Worm (Caenorhabditis elegans) whole organism, L4 larva: ENCODE data around the gene T10B9.9.

Source experiments
- D1046.2 ChIP-seq: fragments of 200-800 bp; sonication (Bioruptor generic); IDR thresholded peaks from 2 replicates; pipeline ENCODE4 v1.3.6; 2022; ENCODE audit warnings: missing genetic modification characterization, missing compliant biosample characterization
- F44E2.7 ChIP-seq: fragments of 200-800 bp; sonication (Bioruptor generic); IDR thresholded peaks from 2 replicates; pipeline ENCODE4 v2.1.2; 2022; ENCODE audit warnings: missing genetic modification characterization, missing compliant biosample characterization
- T20F7.1 ChIP-seq: fragments of 200-800 bp; sonication (Bioruptor generic); optimal IDR thresholded peaks from 2 replicates; lab custom pipeline; 2018; ENCODE audit warnings: mild to moderate bottlenecking, missing genetic modification characterization, missing compliant biosample characterization
- T26A8.4 ChIP-seq: fragments of 200-800 bp; sonication (Bioruptor generic); IDR thresholded peaks from 2 replicates; pipeline ENCODE4 v1.3.6; 2022; ENCODE audit warnings: missing genetic modification characterization, missing compliant biosample characterization
- Y105C5A.15 ChIP-seq: fragments of 200-800 bp; sonication (Bioruptor generic); IDR thresholded peaks from 2 replicates; pipeline ENCODE4 v1.3.6; 2022; ENCODE audit warnings: missing genetic modification characterization, missing compliant biosample characterization
- ZK546.5 ChIP-seq, 2 experiments: sonication (generic microtip); optimal IDR thresholded peaks; 2 replicates each; lab custom pipeline; 2017; ENCODE audit warnings: missing biosample characterization in 2 of 2, missing genetic modification characterization in 2 of 2
- aha-1 ChIP-seq: fragments of 150-350 bp; peaks from one replicate; lab custom pipeline; 2014; ENCODE audit warnings: missing biosample characterization, missing genetic modification characterization
- arid-1 ChIP-seq: fragments of 200-800 bp; sonication (Bioruptor generic); conservative IDR thresholded peaks from 2 replicates; pipeline ENCODE4 v1.3.6; 2022; ENCODE audit warnings: missing genetic modification reagents, missing genetic modification characterization, missing compliant biosample characterization
- ctbp-1 ChIP-seq: fragments of 200-800 bp; sonication (Bioruptor generic); IDR thresholded peaks from 2 replicates; pipeline ENCODE4 v1.3.6; 2022; ENCODE audit warnings: missing genetic modification reagents, missing genetic modification characterization, missing compliant biosample characterization
- daf-16 ChIP-seq, 3 experiments: sonication (generic microtip); optimal IDR thresholded peaks; 2 replicates each; lab custom pipeline; 2016 to 2017; ENCODE audit warnings: missing genetic modification characterization in 3 of 3, missing genetic modification reagents in 3 of 3, mild to moderate bottlenecking in 2 of 3, missing compliant biosample characterization in 2 of 3, missing biosample characterization in 1 of 3, moderate library complexity in 1 of 3
- dmd-6 ChIP-seq: fragments of 200-800 bp; sonication (Bioruptor generic); IDR thresholded peaks from 2 replicates; pipeline ENCODE4 v1.3.6; 2022; ENCODE audit warnings: missing genetic modification reagents, missing genetic modification characterization, missing compliant biosample characterization
- dpl-1 ChIP-seq: fragments of 150-350 bp; optimal IDR thresholded peaks from 2 replicates; lab custom pipeline; 2014; ENCODE audit warnings: missing biosample characterization, missing genetic modification reagents, missing genetic modification characterization
- dve-1 ChIP-seq: sonication (generic microtip); optimal IDR thresholded peaks from 2 replicates; lab custom pipeline; 2017; ENCODE audit warnings: antibody characterized with exemption, mild to moderate bottlenecking, missing genetic modification characterization, missing compliant biosample characterization; ENCODE audit not compliant: insufficient read depth
- egl-27 ChIP-seq: sonication (generic microtip); optimal IDR thresholded peaks from 3 replicates; lab custom pipeline; 2017; ENCODE audit warnings: missing biosample characterization, missing genetic modification reagents, missing genetic modification characterization
- hif-1 ChIP-seq, 2 experiments: sonication (generic microtip); optimal IDR thresholded peaks; 2 replicates each; lab custom pipeline; 2016 to 2017; ENCODE audit warnings: missing compliant biosample characterization in 2 of 2, missing genetic modification characterization in 2 of 2, missing genetic modification reagents in 2 of 2, missing genotype in 2 of 2, mild to moderate bottlenecking in 1 of 2
- hlh-11 ChIP-seq: fragments of 200-800 bp; sonication (Bioruptor generic); optimal IDR thresholded peaks from 2 replicates; lab custom pipeline; 2018; ENCODE audit warnings: mild to moderate bottlenecking, missing genetic modification characterization, missing compliant biosample characterization
- hlh-30 ChIP-seq: sonication (generic microtip); optimal IDR thresholded peaks from 2 replicates; lab custom pipeline; 2017; ENCODE audit warnings: antibody characterized with exemption, mild to moderate bottlenecking, missing genetic modification characterization, missing compliant biosample characterization; ENCODE audit not compliant: insufficient read depth
- hmg-1.1 ChIP-seq: fragments of 200-800 bp; sonication (Bioruptor generic); IDR thresholded peaks from 2 replicates; pipeline ENCODE4 v1.3.6; 2022; ENCODE audit warnings: missing genetic modification reagents, missing genetic modification characterization, missing compliant biosample characterization
- lin-1 ChIP-seq: fragments of 200-800 bp; sonication (Bioruptor generic); IDR thresholded peaks from 2 replicates; pipeline ENCODE4 v1.3.6; 2022; ENCODE audit warnings: missing genetic modification reagents, missing genetic modification characterization, missing compliant biosample characterization
- lin-38 ChIP-seq: fragments of 200-800 bp; sonication (Bioruptor generic); IDR thresholded peaks from 2 replicates; pipeline ENCODE4 v1.3.6; 2022; ENCODE audit warnings: missing genetic modification reagents, missing genetic modification characterization, missing compliant biosample characterization
- lsy-2 ChIP-seq, 2 experiments: fragments of 150-350 bp in 1 of 2; sonication (generic microtip) in 1 of 2; optimal IDR thresholded peaks; 2 replicates each; lab custom pipeline; 2014 to 2017; ENCODE audit warnings: missing biosample characterization in 2 of 2, missing genetic modification characterization in 2 of 2
- mdl-1 ChIP-seq, 2 experiments: fragments of 150-350 bp in 1 of 2; sonication (generic microtip) in 1 of 2; optimal IDR thresholded peaks; 2 replicates each; lab custom pipeline; 2014 to 2017; ENCODE audit warnings: missing biosample characterization in 2 of 2, missing genetic modification characterization in 2 of 2
- mes-2 ChIP-seq: sonication (generic microtip); optimal IDR thresholded peaks from 2 replicates; lab custom pipeline; 2016; ENCODE audit warnings: missing genotype, mild to moderate bottlenecking, missing genetic modification characterization, missing compliant biosample characterization; ENCODE audit not compliant: poor library complexity, severe bottlenecking
- mxl-3 ChIP-seq: fragments of 200-800 bp; sonication (Bioruptor generic); optimal IDR thresholded peaks from 2 replicates; lab custom pipeline; 2018; ENCODE audit warnings: mild to moderate bottlenecking, missing genetic modification characterization, missing compliant biosample characterization
- nhr-11 ChIP-seq: fragments of 150-350 bp; optimal IDR thresholded peaks from 2 replicates; lab custom pipeline; 2014; ENCODE audit warnings: missing biosample characterization, missing genetic modification characterization
- nhr-237 ChIP-seq: sonication (generic microtip); optimal IDR thresholded peaks from 2 replicates; lab custom pipeline; 2017; ENCODE audit warnings: missing biosample characterization, missing genetic modification characterization
- nhr-28 ChIP-seq: fragments of 150-350 bp; optimal IDR thresholded peaks from 2 replicates; lab custom pipeline; 2014; ENCODE audit warnings: missing biosample characterization, missing genetic modification characterization
- nhr-48 ChIP-seq: sonication (generic microtip); optimal IDR thresholded peaks from 2 replicates; lab custom pipeline; 2016; ENCODE audit warnings: mild to moderate bottlenecking, missing genetic modification characterization, missing compliant biosample characterization
- nhr-6 ChIP-seq: fragments of 150-350 bp; optimal IDR thresholded peaks from 2 replicates; lab custom pipeline; 2014; ENCODE audit warnings: missing biosample characterization, missing genetic modification characterization
- nhr-76 ChIP-seq: fragments of 150-350 bp; optimal IDR thresholded peaks from 2 replicates; lab custom pipeline; 2014; ENCODE audit warnings: missing biosample characterization, missing genetic modification characterization
- nhr-77 ChIP-seq: fragments of 150-350 bp; optimal IDR thresholded peaks from 2 replicates; lab custom pipeline; 2014; ENCODE audit warnings: missing biosample characterization, missing genetic modification characterization
- php-3 ChIP-seq: fragments of 200-800 bp; sonication (Bioruptor generic); IDR thresholded peaks from 2 replicates; pipeline ENCODE4 v1.3.6; 2022; ENCODE audit warnings: missing genetic modification reagents, missing genetic modification characterization, missing compliant biosample characterization
- pqm-1 ChIP-seq: sonication (generic microtip); optimal IDR thresholded peaks from 2 replicates; lab custom pipeline; 2017; ENCODE audit warnings: missing biosample characterization, missing genetic modification characterization
- rbr-2 ChIP-seq: sonication (generic microtip); optimal IDR thresholded peaks from 2 replicates; lab custom pipeline; 2016; ENCODE audit warnings: missing genotype, missing genetic modification characterization, missing compliant biosample characterization
- spr-1 ChIP-seq: sonication (generic microtip); optimal IDR thresholded peaks from 2 replicates; lab custom pipeline; 2016; ENCODE audit warnings: mild to moderate bottlenecking, missing genetic modification characterization, missing compliant biosample characterization
- spr-3 ChIP-seq: fragments of 200-800 bp; sonication (Bioruptor generic); optimal IDR thresholded peaks from 2 replicates; lab custom pipeline; 2018; ENCODE audit warnings: mild to moderate bottlenecking, missing genetic modification characterization, missing compliant biosample characterization
- tag-97 ChIP-seq: fragments of 200-800 bp; sonication (Bioruptor generic); IDR thresholded peaks from 2 replicates; pipeline ENCODE4 v1.3.6; 2022; ENCODE audit warnings: missing genetic modification characterization, missing compliant biosample characterization
- tra-1 ChIP-seq: fragments of 200-800 bp; sonication (Bioruptor generic); IDR thresholded peaks from 2 replicates; pipeline ENCODE4 v1.3.6; 2022; ENCODE audit warnings: missing genetic modification reagents, missing genetic modification characterization, missing compliant biosample characterization
- unc-130 ChIP-seq: sonication (generic microtip); optimal IDR thresholded peaks from 2 replicates; lab custom pipeline; 2016; ENCODE audit warnings: missing genetic modification reagents, missing genetic modification characterization, missing compliant biosample characterization
- unc-39 ChIP-seq: sonication (generic microtip); optimal IDR thresholded peaks from 2 replicates; lab custom pipeline; 2017; ENCODE audit warnings: missing biosample characterization, missing genetic modification characterization
- vab-7 ChIP-seq: fragments of 200-800 bp; sonication (Bioruptor generic); IDR thresholded peaks from 2 replicates; pipeline ENCODE4 v1.3.6; 2022; ENCODE audit warnings: missing genetic modification reagents, missing genetic modification characterization, missing compliant biosample characterization
- zfp-3 ChIP-seq: fragments of 200-800 bp; sonication (Bioruptor generic); conservative IDR thresholded peaks from 2 replicates; pipeline ENCODE4 v1.3.6; 2022; ENCODE audit warnings: missing genetic modification reagents, missing genetic modification characterization, missing compliant biosample characterization
- ztf-7 ChIP-seq: fragments of 150-350 bp; optimal IDR thresholded peaks from 2 replicates; lab custom pipeline; 2014; ENCODE audit warnings: missing biosample characterization, missing genetic modification characterization

Gene T10B9.9

DNA sequence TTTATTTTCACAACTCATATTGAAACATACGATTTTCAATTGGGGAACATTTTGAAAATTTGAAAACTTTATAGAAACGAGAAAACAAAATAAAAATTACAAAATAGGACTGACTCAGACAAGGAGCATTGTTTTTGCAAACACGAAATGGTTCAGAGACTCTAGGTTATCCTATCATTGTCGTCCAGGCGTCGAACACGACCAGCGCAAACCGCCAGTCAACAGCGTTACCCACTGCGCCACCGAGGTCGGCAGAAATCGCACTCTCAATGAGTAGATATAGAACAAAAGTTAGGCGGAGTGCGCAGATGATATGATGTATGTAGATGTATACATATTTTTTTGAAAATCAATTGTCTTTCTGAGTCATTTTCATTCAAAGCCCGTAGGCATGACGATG is 1.0 kb downstream of the T10B9.9 start (continued):
- TF ChIP-seq Y105C5A.15 (GFP tag; lab: Robert Waterston, UW) (peak; percentile 91), ztf-7 (peak; percentile 33), ctbp-1 (GFP tag; lab: Robert Waterston, UW) (peak; percentile 78)

DNA sequence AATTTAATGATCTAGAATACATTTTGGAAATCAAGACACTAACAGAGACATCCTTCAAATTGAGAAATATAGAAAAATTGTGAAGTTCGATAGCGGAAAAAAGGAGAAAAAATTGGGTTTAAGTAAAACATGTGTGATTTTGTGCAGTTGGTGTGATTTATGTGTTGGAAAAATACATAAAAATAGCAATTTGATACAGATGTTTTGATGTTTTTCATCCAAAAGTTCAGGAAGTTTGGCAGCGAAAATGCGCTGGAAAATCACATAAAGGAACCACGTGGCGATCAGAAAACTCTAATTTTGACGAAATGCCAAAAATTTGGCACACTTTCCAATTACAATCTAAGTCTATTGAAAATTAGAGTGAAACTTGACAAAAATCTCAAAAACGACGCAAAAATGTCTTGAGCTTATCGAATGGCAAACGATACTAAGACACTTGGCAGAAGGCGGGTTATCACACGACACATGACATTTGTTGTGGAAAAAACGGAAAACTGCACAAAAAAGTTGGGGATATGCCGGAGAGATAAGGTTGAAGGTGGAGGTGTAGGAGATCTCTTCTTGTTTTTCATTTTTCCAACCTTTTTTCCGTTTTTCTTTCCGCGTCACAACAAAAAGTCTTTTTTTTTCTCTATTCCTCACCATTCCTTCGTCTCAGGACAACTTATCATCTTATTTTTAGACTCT is 1.7 kb downstream of the T10B9.9 start, which contains the start of gene ZK1321.4:
ZK1321.4 (minus strand) TSS at position 51 of the 690 bp plus-strand sequence.
- TF ChIP-seq nhr-11 (tag; lab: Kevin White, UChicago) (peak; percentile 12), tag-97 (GFP tag; lab: Robert Waterston, UW) (no peak), F44E2.7 (GFP tag; lab: Robert Waterston, UW) (no peak), nhr-237 (tag; lab: Kevin White, UChicago) (no peak), mxl-3 (GFP tag; lab: Kevin White, UChicago) (no peak), egl-27 (tag; lab: Kevin White, UChicago) (no peak), lin-1 (GFP tag; lab: Robert Waterston, UW) (no peak), ZK546.5 (tag; optimal IDR thresholded peaks at IDR 0.05; lab: Kevin White, UChicago) (no peak)

DNA sequence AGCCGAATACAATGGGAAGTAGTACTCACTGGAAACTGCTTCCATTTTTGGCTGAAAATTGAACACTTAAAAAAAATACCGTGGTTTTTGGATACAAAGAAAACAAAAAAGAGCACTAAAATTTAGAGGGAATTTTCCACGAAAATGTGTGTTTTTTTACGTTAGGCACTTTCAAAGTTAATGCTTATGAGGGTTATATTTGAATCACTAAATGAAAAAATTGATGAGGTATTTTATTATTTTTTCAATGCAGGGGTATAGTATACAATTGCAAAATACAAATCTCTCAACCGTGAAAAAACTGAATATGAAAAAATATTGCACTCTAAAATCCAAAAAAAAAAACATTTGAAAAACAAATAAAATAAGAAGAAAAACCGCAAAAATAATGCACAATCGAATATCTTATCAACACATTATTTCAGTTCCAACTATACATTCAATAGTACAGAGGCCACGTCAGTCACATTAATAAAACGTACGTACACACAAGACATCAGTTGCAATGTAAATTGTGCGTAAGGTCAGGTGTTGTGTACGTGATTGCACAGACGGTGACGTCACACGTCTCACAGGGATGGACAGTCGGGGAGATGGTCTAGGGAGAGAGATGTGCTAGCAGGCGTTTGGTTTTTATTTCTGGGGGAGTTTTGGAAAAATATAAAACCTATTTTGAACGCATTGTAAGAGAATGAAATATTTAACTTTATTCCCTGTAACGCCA is 5.7 kb downstream of the T10B9.9 start, which contains the start of gene aqp-10:
aqp-10 (minus strand) TSS at position 51 of the 724 bp plus-strand sequence.
- peak; percentile 29 for TF ChIP-seq rbr-2
- TF ChIP-seq dpl-1 (GFP tag; lab: Kevin White, UChicago), result peak; percentile 49
- no peak for TF ChIP-seq D1046.2 (GFP tag; lab: Robert Waterston, UW)
- TF ChIP-seq spr-1 (tag; lab: Kevin White, UChicago), result peak; percentile 15
- TF ChIP-seq nhr-48 (tag; lab: Kevin White, UChicago), result peak; percentile 45
- no peak for TF ChIP-seq F44E2.7 (GFP tag; lab: Robert Waterston, UW)
- TF ChIP-seq nhr-77 (tag; lab: Kevin White, UChicago), result peak; percentile 35
- TF ChIP-seq spr-3 (GFP tag; lab: Kevin White, UChicago), result no peak
- TF ChIP-seq vab-7 (GFP tag; lab: Robert Waterston, UW), result no peak
- peak in 1 of 2 experiments; percentile 74 for TF ChIP-seq lsy-2 (tag; optimal IDR thresholded peaks at IDR 0.05; lab: Kevin White, UChicago)
- TF ChIP-seq dmd-6 (GFP tag; lab: Robert Waterston, UW), result peak; percentile 79
- no peak for TF ChIP-seq tra-1 (GFP tag; lab: Robert Waterston, UW)
- peak; percentile 74 for TF ChIP-seq nhr-6 (tag; lab: Kevin White, UChicago)
- TF ChIP-seq T20F7.1, result peak; percentile 53
- peak in 1 of 2 experiments; percentile 68 for TF ChIP-seq daf-16 (GFP tag; optimal IDR thresholded peaks at IDR 0.05; lab: Kevin White, UChicago)
- peak; percentile 80 for TF ChIP-seq daf-16 (tag; optimal IDR thresholded peaks at IDR 0.05; lab: Kevin White, UChicago)
- peak; percentile 86 for TF ChIP-seq aha-1 (tag; lab: Kevin White, UChicago)
- TF ChIP-seq T26A8.4, result peak; percentile 81
- TF ChIP-seq php-3, result 0 out of 2 replicates have a peak, but pooled peaks have one; percentile 42
- TF ChIP-seq mes-2 (tag; lab: Kevin White, UChicago), result peak; percentile 62
- no peak for TF ChIP-seq unc-39 (tag; lab: Kevin White, UChicago)
- TF ChIP-seq hif-1 (tag; optimal IDR thresholded peaks at IDR 0.05; lab: Kevin White, UChicago), result peak in 1 of 2 experiments; percentile 44
- peak; percentile 70 for TF ChIP-seq nhr-28 (tag; lab: Kevin White, UChicago)
- no peak for TF ChIP-seq nhr-11 (tag; lab: Kevin White, UChicago)
- peak; percentile 80 for TF ChIP-seq hlh-11 (tag; lab: Kevin White, UChicago)
- peak; percentile 73 for TF ChIP-seq pqm-1
- peak; percentile 51 for TF ChIP-seq lin-38 (GFP tag; lab: Robert Waterston, UW)
- peak; percentile 5 for TF ChIP-seq mxl-3 (GFP tag; lab: Kevin White, UChicago)
- TF ChIP-seq dve-1, result peak; percentile 71
- TF ChIP-seq arid-1, result 0 out of 2 replicates have a peak, but pooled peaks have one; percentile 28
- peak in 1 of 2 experiments; percentile 20 for TF ChIP-seq mdl-1 (tag; optimal IDR thresholded peaks at IDR 0.05; lab: Kevin White, UChicago)
- no peak for TF ChIP-seq nhr-76 (tag; lab: Kevin White, UChicago)
- TF ChIP-seq hlh-30 (tag; lab: Kevin White, UChicago), result peak; percentile 85
- TF ChIP-seq unc-130 (GFP tag; lab: Kevin White, UChicago), result no peak
- peak; percentile 70 for TF ChIP-seq hmg-1.1 (GFP tag; lab: Robert Waterston, UW)
- TF ChIP-seq zfp-3, result 0 out of 2 replicates have a peak, but pooled peaks have one; percentile 35
